Worm (Caenorhabditis elegans) whole organism, early embryonic: ENCODE measurements around the gene F11D5.7.

Experiments used
- F13C5.2 ChIP-seq: sonication (generic microtip); optimal IDR thresholded peaks from 2 replicates; lab custom pipeline; 2017; ENCODE audit warnings: mild to moderate bottlenecking, missing genetic modification characterization, inconsistent platforms, missing compliant biosample characterization
- ama-1 ChIP-seq: fragments of 150-350 bp; optimal IDR thresholded peaks from 2 replicates; lab custom pipeline; 2014
- ceh-36 ChIP-seq: sonication (generic microtip); optimal IDR thresholded peaks from 2 replicates; lab custom pipeline; 2016; ENCODE audit warnings: missing genetic modification characterization, inconsistent platforms, missing compliant biosample characterization
- ets-7 ChIP-seq: sonication (generic microtip); optimal IDR thresholded peaks from 2 replicates; lab custom pipeline; 2016; ENCODE audit warnings: missing genotype, missing genetic modification characterization, missing compliant biosample characterization
- flt-1 ChIP-seq: fragments of 200-800 bp; sonication (Bioruptor generic); IDR thresholded peaks from 2 replicates; pipeline ENCODE4 v1.3.6; 2022; ENCODE audit warnings: missing genetic modification characterization, missing compliant biosample characterization
- hmbx-1 ChIP-seq: sonication (generic microtip); optimal IDR thresholded peaks from 2 replicates; lab custom pipeline; 2016; ENCODE audit warnings: mild to moderate bottlenecking, missing genetic modification characterization, missing compliant biosample characterization
- hmg-4 ChIP-seq: fragments of 200-800 bp; sonication (Bioruptor generic); optimal IDR thresholded peaks from 2 replicates; lab custom pipeline; 2018; ENCODE audit warnings: mild to moderate bottlenecking, missing genetic modification characterization, missing compliant biosample characterization
- hnd-1 ChIP-seq: sonication (generic microtip); optimal IDR thresholded peaks from 2 replicates; lab custom pipeline; 2016; ENCODE audit warnings: missing genetic modification characterization, missing compliant biosample characterization
- pes-1 ChIP-seq: fragments of 200-800 bp; sonication (Bioruptor generic); IDR thresholded peaks from 2 replicates; pipeline ENCODE4 v1.3.6; 2022; ENCODE audit warnings: missing genetic modification reagents, missing genetic modification characterization, missing compliant biosample characterization
- tbx-11 ChIP-seq: fragments of 200-800 bp; sonication (Bioruptor generic); IDR thresholded peaks from 2 replicates; pipeline ENCODE4 v1.3.6; 2022; ENCODE audit warnings: missing genetic modification characterization, missing compliant biosample characterization
- tra-4 ChIP-seq: sonication (generic microtip); optimal IDR thresholded peaks from 2 replicates; lab custom pipeline; 2017; ENCODE audit warnings: missing genetic modification characterization, missing compliant biosample characterization

DNA sequence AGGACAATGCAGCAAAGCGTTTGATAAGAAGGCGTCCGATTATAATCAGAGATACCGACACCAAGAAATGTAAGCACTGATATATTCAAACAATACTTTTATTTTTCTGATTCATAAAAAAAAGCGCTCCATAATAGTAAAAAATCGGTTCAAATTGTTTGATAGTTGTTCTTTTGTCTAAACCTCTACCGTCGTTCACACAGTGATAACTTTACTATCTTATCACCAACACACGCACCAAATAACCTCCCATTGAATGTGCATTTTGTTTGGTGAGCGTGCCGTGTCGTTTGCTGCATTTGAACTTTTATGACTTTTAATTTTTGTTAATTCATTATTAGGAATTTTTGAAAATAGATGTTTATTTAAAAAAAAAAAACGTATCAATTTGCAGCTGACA is 29.9 kb downstream of the F11D5.7 start:
- no peak for TF ChIP-seq hnd-1 (tag; lab: Kevin White, UChicago)
- TF ChIP-seq ceh-36 (tag; lab: Kevin White, UChicago), result no peak
- no peak for TF ChIP-seq ama-1 (lab: Kevin White, UChicago)
- TF ChIP-seq tra-4, result no peak
- no peak for TF ChIP-seq F13C5.2 (tag; lab: Kevin White, UChicago)
- no peak for TF ChIP-seq hmg-4
- TF ChIP-seq tbx-11 (GFP tag; lab: Robert Waterston, UW), result no peak
- no peak for TF ChIP-seq pes-1 (GFP tag; lab: Robert Waterston, UW)
- no peak for TF ChIP-seq ets-7 (tag; lab: Kevin White, UChicago)
- no peak for TF ChIP-seq flt-1
- TF ChIP-seq hmbx-1 (tag; lab: Kevin White, UChicago), result no peak
